Worm (Caenorhabditis elegans): ENCODE measurements around the gene glb-16.

DNA sequence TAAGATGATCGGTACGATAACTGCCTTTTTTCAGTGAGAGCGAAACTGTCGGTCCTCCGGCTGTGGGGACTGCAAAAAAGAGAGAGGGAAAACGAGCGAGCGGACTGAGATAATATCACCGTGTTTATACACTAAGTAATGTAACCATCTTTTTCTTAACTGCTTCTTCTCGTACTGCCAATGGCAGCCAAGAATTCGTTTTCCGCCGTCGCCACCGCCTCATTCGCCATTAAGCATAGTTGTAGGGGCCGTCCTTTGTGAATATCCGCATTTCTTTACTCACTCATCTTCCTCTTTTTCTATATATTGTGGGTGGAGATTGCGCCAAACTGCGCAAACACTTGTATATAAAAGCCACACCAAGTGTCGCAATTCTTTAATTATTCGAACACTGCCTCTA is 6.6 kb upstream of the glb-16 start, which contains the start of gene col-174:
- no peak for TF ChIP-seq F13C5.2 (tag; optimal IDR thresholded peaks at IDR 0.05)
- TF ChIP-seq ama-1 (optimal IDR thresholded peaks at IDR 0.05): no peak
- no peak for TF ChIP-seq ets-7 (tag; optimal IDR thresholded peaks at IDR 0.05)
- no peak for TF ChIP-seq ceh-13 (GFP tag; optimal IDR thresholded peaks at IDR 0.05)
- TF ChIP-seq B0310.2 (tag; optimal IDR thresholded peaks at IDR 0.05): no peak
- no peak for TF ChIP-seq hmbx-1 (tag; optimal IDR thresholded peaks at IDR 0.05)
- TF ChIP-seq tra-4 (tag; optimal IDR thresholded peaks at IDR 0.05): no peak
- no peak for TF ChIP-seq flt-1 (GFP tag; IDR thresholded peaks at IDR 0.05)

Measured in whole organism, early embryonic.